Fruit fly (Drosophila melanogaster): ENCODE measurements around the gene CG8379.

- peak; percentile 25 for TF ChIP-seq CG34367 (tag; optimal IDR thresholded peaks at IDR 0.05)
- TF ChIP-seq D1 (tag; optimal IDR thresholded peaks at IDR 0.05), result peak; percentile 87
- TF ChIP-seq CG8301 (tag; optimal IDR thresholded peaks at IDR 0.05), result no peak
- no peak for TF ChIP-seq Pif1B (GFP tag; optimal IDR thresholded peaks at IDR 0.05)
- TF ChIP-seq CG10348 (GFP tag; IDR thresholded peaks at IDR 0.05), result no peak
- TF ChIP-seq rn (GFP tag; IDR thresholded peaks at IDR 0.05), result no peak
- no peak for TF ChIP-seq fd96Ca (GFP tag; IDR thresholded peaks at IDR 0.05)
- no peak for TF ChIP-seq Ets98B (GFP tag; IDR thresholded peaks at IDR 0.05)
- no peak for TF ChIP-seq gl (tag; optimal IDR thresholded peaks at IDR 0.05)
- no peak for TF ChIP-seq CG15710 (tag; optimal IDR thresholded peaks at IDR 0.05)
- no peak for TF ChIP-seq Snoo (tag; optimal IDR thresholded peaks at IDR 0.05)
These were observed 39.1 kb downstream of the CG8379 start for dm6 chr3R:8863094-8863865.

Data from whole organism, pupa.